Fruit fly (Drosophila melanogaster): ENCODE data around the gene Cf2.
A peak's percentile ranks its signal among the peaks of the same experiment; 100 is the strongest.

Gene Cf2

DNA sequence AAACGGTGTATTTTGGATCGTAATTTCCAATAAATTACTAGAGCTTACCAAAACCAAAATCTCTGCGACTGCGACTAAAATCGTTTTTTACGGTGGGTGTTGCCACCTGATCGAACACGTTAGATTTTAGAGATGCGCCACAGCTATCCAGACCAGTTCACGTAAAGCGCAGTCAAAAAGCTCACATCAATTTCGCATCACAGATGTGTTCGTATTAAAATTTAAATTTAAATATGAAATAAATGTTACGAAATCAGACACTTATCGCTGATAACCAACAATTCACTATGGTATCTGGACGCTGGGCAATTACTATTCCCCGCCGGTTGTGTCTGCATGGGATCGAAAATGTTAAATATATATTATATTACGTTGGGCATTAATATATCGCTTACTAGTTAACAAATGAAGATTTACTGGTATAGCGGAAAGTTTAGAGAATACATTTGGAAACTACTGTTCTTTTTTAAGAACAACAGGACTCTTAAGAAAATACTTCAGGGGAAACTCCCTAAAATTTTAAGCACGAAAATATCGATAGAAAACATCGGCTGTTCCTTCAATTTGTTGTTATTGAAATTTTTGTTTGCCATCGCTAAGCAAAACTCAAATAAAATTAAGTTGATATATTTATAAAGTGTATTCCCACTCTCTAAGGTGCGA, 35.6 kb downstream of the Cf2 start, which contains the start of the genes mxt and CG11927 (continued):
- TF ChIP-seq oc (tag; optimal IDR thresholded peaks at IDR 0.05) (no peak), NFAT (GFP tag; IDR thresholded peaks at IDR 0.05) (peak; percentile 77), CG17359 (tag; optimal IDR thresholded peaks at IDR 0.05) (peak; percentile 8), Sin3A (optimal IDR thresholded peaks at IDR 0.05) (no peak), gce (GFP tag; IDR thresholded peaks at IDR 0.05) (no peak), hth (optimal IDR thresholded peaks at IDR 0.05) (no peak), fu2 (GFP tag; optimal IDR thresholded peaks at IDR 0.05) (peak; percentile 24), CG4424 (GFP tag; optimal IDR thresholded peaks at IDR 0.05) (peak; percentile 57), CG13424 (tag; optimal IDR thresholded peaks at IDR 0.05) (peak; percentile 48), CG15696 (tag; optimal IDR thresholded peaks at IDR 0.05) (peak; percentile 23), ken (GFP tag; IDR thresholded peaks at IDR 0.05) (peak; percentile 64; the same call in 2 of the 3 replicates), CG10565 (GFP tag; optimal IDR thresholded peaks at IDR 0.05) (no peak), H15 (GFP tag; IDR thresholded peaks at IDR 0.05) (peak; percentile 38; the same call in 1 of the 3 replicates), inv (GFP tag; IDR thresholded peaks at IDR 0.05; ENCODE audit: partially characterized antibody) (peak; percentile 81), CG16815 (GFP tag; optimal IDR thresholded peaks at IDR 0.05) (no peak), ara (GFP tag; IDR thresholded peaks at IDR 0.05) (0 out of 2 replicates have a peak, but pooled peaks have one; percentile 37), ems (GFP tag; optimal IDR thresholded peaks at IDR 0.05) (no peak), p53 (GFP tag; optimal IDR thresholded peaks at IDR 0.05) (no peak), gcm (GFP tag; optimal IDR thresholded peaks at IDR 0.05) (no peak), slp2 (GFP tag; optimal IDR thresholded peaks at IDR 0.05) (no peak), zen2 (GFP tag; IDR thresholded peaks at IDR 0.05; ENCODE audit: partially characterized antibody) (peak; percentile 86), Mad (GFP tag; optimal IDR thresholded peaks at IDR 0.05) (peak; percentile 31), CG8290 (GFP tag; optimal IDR thresholded peaks at IDR 0.05) (peak; percentile 49), CG8290 (tag; optimal IDR thresholded peaks at IDR 0.05) (no peak), CG13123 (GFP tag; optimal IDR thresholded peaks at IDR 0.05) (no peak), CG9437 (GFP tag; optimal IDR thresholded peaks at IDR 0.05) (peak; percentile 99), Gsc (GFP tag; IDR thresholded peaks at IDR 0.05) (0 out of 2 replicates have a peak, but pooled peaks have one; percentile 18), D (optimal IDR thresholded peaks at IDR 0.05) (no peak), D (GFP tag; optimal IDR thresholded peaks at IDR 0.05) (no peak), CG8089 (GFP tag; optimal IDR thresholded peaks at IDR 0.05) (peak; percentile 15), CG34376 (GFP tag; optimal IDR thresholded peaks at IDR 0.05) (no peak), CG8359 (GFP tag; optimal IDR thresholded peaks at IDR 0.05; ENCODE audit: borderline replicate concordance) (no peak), abd-A (tag; optimal IDR thresholded peaks at IDR 0.05) (no peak), Chrac-16 (GFP tag; optimal IDR thresholded peaks at IDR 0.05) (peak; percentile 61), CG18262 (tag; optimal IDR thresholded peaks at IDR 0.05) (peak; percentile 40), CG33557 (GFP tag; optimal IDR thresholded peaks at IDR 0.05) (no peak), Doc3 (GFP tag; IDR thresholded peaks at IDR 0.05; ENCODE audit: partially characterized antibody) (peak; percentile 90), tup (GFP tag; optimal IDR thresholded peaks at IDR 0.05) (no peak), pan (optimal IDR thresholded peaks at IDR 0.05) (no peak), pan (GFP tag; optimal IDR thresholded peaks at IDR 0.05 in 1 of 2, IDR thresholded peaks at IDR 0.05 in 1 of 2) (peak in 1 of 2 experiments; percentile 68), HmgD (GFP tag; optimal IDR thresholded peaks at IDR 0.05) (no peak), Scr (GFP tag; IDR thresholded peaks at IDR 0.05; ENCODE audit: partially characterized antibody) (peak; percentile 92), CG16813 (GFP tag; IDR thresholded peaks at IDR 0.05; ENCODE audit: partially characterized antibody) (peak; percentile 88), CG10209 (GFP tag; optimal IDR thresholded peaks at IDR 0.05) (no peak), CG31365 (tag; optimal IDR thresholded peaks at IDR 0.05) (no peak), gt (GFP tag; IDR thresholded peaks at IDR 0.05) (no peak), CG9215 (GFP tag; IDR thresholded peaks at IDR 0.05) (peak; percentile 24; the same call in 1 of the 2 replicates), bsh (GFP tag; optimal IDR thresholded peaks at IDR 0.05) (peak in 1 of 2 experiments; percentile 1), unc-4 (GFP tag; IDR thresholded peaks at IDR 0.05; ENCODE audit: partially characterized antibody) (peak; percentile 87), mam (GFP tag; optimal IDR thresholded peaks at IDR 0.05) (peak; percentile 67)
